Worm (Caenorhabditis elegans) whole organism, young adult: ENCODE measurements around the gene hsd-2.

Source experiments
- B0035.1 ChIP-seq: sonication (generic microtip); optimal IDR thresholded peaks from 2 replicates; lab custom pipeline; 2016; ENCODE audit warnings: missing genetic modification characterization, mild to moderate bottlenecking, missing compliant biosample characterization, missing genotype, missing genetic modification reagents
- F10E7.11 ChIP-seq: sonication (generic microtip); optimal IDR thresholded peaks from 2 replicates; lab custom pipeline; 2017; ENCODE audit warnings: mild to moderate bottlenecking, missing genetic modification characterization, moderate library complexity, missing compliant biosample characterization
- F39B2.1 ChIP-seq: fragments of 200-800 bp; sonication (Bioruptor generic); IDR thresholded peaks from 2 replicates; pipeline ENCODE4 v1.3.6; 2022; ENCODE audit warnings: missing genetic modification reagents, missing genetic modification characterization, missing compliant biosample characterization
- F57A8.1 ChIP-seq: fragments of 200-800 bp; sonication (Bioruptor generic); optimal IDR thresholded peaks from 2 replicates; lab custom pipeline; 2018; ENCODE audit warnings: mild to moderate bottlenecking, missing genetic modification characterization, moderate library complexity, missing compliant biosample characterization
- Y53F4B.3 ChIP-seq: fragments of 200-800 bp; sonication (Bioruptor generic); IDR thresholded peaks from 2 replicates; pipeline ENCODE4 v1.3.6; 2022; ENCODE audit warnings: missing genetic modification reagents, missing genetic modification characterization, missing compliant biosample characterization
- Y67H2A.10 ChIP-seq: fragments of 200-800 bp; sonication (Bioruptor generic); conservative IDR thresholded peaks from 2 replicates; pipeline ENCODE4 v1.3.6; 2022; ENCODE audit warnings: missing genetic modification reagents, missing genetic modification characterization, missing compliant biosample characterization
- aptf-2 ChIP-seq: fragments of 200-800 bp; sonication (Bioruptor generic); conservative IDR thresholded peaks from 2 replicates; pipeline ENCODE4 v1.3.6; 2022; ENCODE audit warnings: missing genetic modification reagents, missing genetic modification characterization, missing compliant biosample characterization
- athp-1 ChIP-seq: sonication (generic microtip); optimal IDR thresholded peaks from 2 replicates; lab custom pipeline; 2017; ENCODE audit warnings: mild to moderate bottlenecking, missing genetic modification characterization, missing compliant biosample characterization
- attf-3 ChIP-seq: fragments of 200-800 bp; sonication (Bioruptor generic); conservative IDR thresholded peaks from 2 replicates; pipeline ENCODE4 v1.3.6; 2022; ENCODE audit warnings: missing genetic modification reagents, missing genetic modification characterization, missing compliant biosample characterization
- attf-5 ChIP-seq: fragments of 200-800 bp; sonication (Bioruptor generic); optimal IDR thresholded peaks from 2 replicates; lab custom pipeline; 2018; ENCODE audit warnings: mild to moderate bottlenecking, missing genetic modification characterization, missing compliant biosample characterization
- bed-1 ChIP-seq: fragments of 200-800 bp; sonication (Bioruptor generic); IDR thresholded peaks from 2 replicates; pipeline ENCODE4 v1.3.6; 2022; ENCODE audit warnings: missing genetic modification reagents, missing genetic modification characterization, missing compliant biosample characterization
- bed-2 ChIP-seq: fragments of 200-800 bp; sonication (Bioruptor generic); IDR thresholded peaks from 2 replicates; pipeline ENCODE4 v1.3.6; 2022; ENCODE audit warnings: missing genetic modification reagents, missing genetic modification characterization, missing compliant biosample characterization
- ccch-3 ChIP-seq: fragments of 200-800 bp; sonication (Bioruptor generic); optimal IDR thresholded peaks from 2 replicates; lab custom pipeline; 2018; ENCODE audit warnings: mild to moderate bottlenecking, missing genetic modification characterization, missing compliant biosample characterization
- cebp-1 ChIP-seq, 2 experiments: fragments of 200-800 bp in 1 of 2; sonication (Bioruptor generic) in 1 of 2; sonication (generic microtip) in 1 of 2; IDR thresholded peaks in 1 of 2; optimal IDR thresholded peaks in 1 of 2; 2 replicates each; pipeline versions ENCODE4 v1.3.6 to Lab custom; 2017 to 2022; ENCODE audit warnings: missing compliant biosample characterization in 2 of 2, missing genetic modification characterization in 2 of 2, mild to moderate bottlenecking in 1 of 2, missing genetic modification reagents in 1 of 2, moderate library complexity in 1 of 2
- ceh-27 ChIP-seq: fragments of 200-800 bp; sonication (Bioruptor generic); optimal IDR thresholded peaks from 2 replicates; lab custom pipeline; 2018; ENCODE audit warnings: mild to moderate bottlenecking, missing genetic modification characterization, moderate library complexity, missing compliant biosample characterization
- ceh-58 ChIP-seq: fragments of 200-800 bp; sonication (Bioruptor generic); IDR thresholded peaks from 2 replicates; pipeline ENCODE4 v1.3.6; 2022; ENCODE audit warnings: missing genetic modification characterization, missing compliant biosample characterization
- ceh-79 ChIP-seq: sonication (generic microtip); optimal IDR thresholded peaks from 2 replicates; lab custom pipeline; 2017; ENCODE audit warnings: mild to moderate bottlenecking, missing genetic modification characterization, missing compliant biosample characterization
- die-1 ChIP-seq: sonication (generic microtip); optimal IDR thresholded peaks from 2 replicates; lab custom pipeline; 2016; ENCODE audit warnings: missing genotype, mild to moderate bottlenecking, missing genetic modification characterization, missing compliant biosample characterization
- dox-1 ChIP-seq: fragments of 200-800 bp; sonication (Bioruptor generic); IDR thresholded peaks from 2 replicates; pipeline ENCODE4 v1.3.6; 2022; ENCODE audit warnings: missing genetic modification reagents, missing genetic modification characterization, missing compliant biosample characterization
- gei-17 ChIP-seq: fragments of 200-800 bp; sonication (Bioruptor generic); optimal IDR thresholded peaks from 2 replicates; lab custom pipeline; 2018; ENCODE audit warnings: mild to moderate bottlenecking, missing genetic modification characterization, missing compliant biosample characterization
- hmg-1.2 ChIP-seq: fragments of 200-800 bp; sonication (Bioruptor generic); IDR thresholded peaks from 2 replicates; pipeline ENCODE4 v1.3.6; 2022; ENCODE audit warnings: missing genetic modification reagents, missing genetic modification characterization, missing compliant biosample characterization
- hmg-20 ChIP-seq: fragments of 200-800 bp; sonication (Bioruptor generic); IDR thresholded peaks from 2 replicates; pipeline ENCODE4 v1.3.6; 2022; ENCODE audit warnings: missing genetic modification reagents, missing genetic modification characterization, missing compliant biosample characterization
- let-607 ChIP-seq, 2 experiments: fragments of 200-800 bp in 1 of 2; sonication (Bioruptor generic) in 1 of 2; sonication (generic microtip) in 1 of 2; optimal IDR thresholded peaks; 2 replicates each; lab custom pipeline; 2016 to 2018; ENCODE audit warnings: mild to moderate bottlenecking in 2 of 2, missing compliant biosample characterization in 2 of 2, missing genetic modification characterization in 2 of 2, moderate library complexity in 2 of 2, missing genotype in 1 of 2
- lin-26 ChIP-seq: fragments of 200-800 bp; sonication (Bioruptor generic); IDR thresholded peaks from 2 replicates; pipeline ENCODE4 v1.3.6; 2022; ENCODE audit warnings: missing genetic modification reagents, missing genetic modification characterization, missing compliant biosample characterization
- lin-40 ChIP-seq: sonication (generic microtip); optimal IDR thresholded peaks from 2 replicates; lab custom pipeline; 2016; ENCODE audit warnings: missing genetic modification characterization, mild to moderate bottlenecking, missing compliant biosample characterization, missing genotype, missing genetic modification reagents
- madf-3 ChIP-seq: fragments of 200-800 bp; sonication (Bioruptor generic); IDR thresholded peaks from 2 replicates; pipeline ENCODE4 v1.3.6; 2022; ENCODE audit warnings: missing genetic modification reagents, missing genetic modification characterization, missing compliant biosample characterization
- madf-6 ChIP-seq: fragments of 200-800 bp; sonication (Bioruptor generic); IDR thresholded peaks from 2 replicates; pipeline ENCODE4 v1.3.6; 2022; ENCODE audit warnings: missing genetic modification reagents, missing genetic modification characterization, missing compliant biosample characterization
- madf-8 ChIP-seq: fragments of 200-800 bp; sonication (Bioruptor generic); conservative IDR thresholded peaks from 2 replicates; pipeline ENCODE4 v1.3.6; 2022; ENCODE audit warnings: missing genetic modification reagents, missing genetic modification characterization, missing compliant biosample characterization
- mxl-1 ChIP-seq: sonication (generic microtip); optimal IDR thresholded peaks from 2 replicates; lab custom pipeline; 2016; ENCODE audit warnings: missing genetic modification characterization, missing compliant biosample characterization
- nhr-179 ChIP-seq: sonication (generic microtip); optimal IDR thresholded peaks from 2 replicates; lab custom pipeline; 2016; ENCODE audit warnings: mild to moderate bottlenecking, missing genetic modification characterization, missing compliant biosample characterization
- nhr-80 ChIP-seq: sonication (generic microtip); optimal IDR thresholded peaks from 2 replicates; lab custom pipeline; 2016; ENCODE audit warnings: missing genetic modification characterization, missing compliant biosample characterization
- nhr-90 ChIP-seq: sonication (generic microtip); optimal IDR thresholded peaks from 2 replicates; lab custom pipeline; 2016; ENCODE audit warnings: missing genotype, mild to moderate bottlenecking, missing genetic modification characterization, missing compliant biosample characterization
- pbrm-1 ChIP-seq: fragments of 200-800 bp; sonication (Bioruptor generic); IDR thresholded peaks from 2 replicates; pipeline ENCODE4 v1.3.6; 2022; ENCODE audit warnings: missing genetic modification reagents, missing genetic modification characterization, missing compliant biosample characterization
- pha-4 ChIP-seq: fragments of 150-350 bp; sonication (generic microtip); optimal IDR thresholded peaks from 2 replicates; lab custom pipeline; 2014; ENCODE audit warnings: missing biosample characterization, missing genetic modification reagents, missing genetic modification characterization
- rpc-1 ChIP-seq, 2 experiments: fragments of 150-350 bp in 1 of 2; sonication (generic microtip) in 1 of 2; optimal IDR thresholded peaks; 2 replicates each; lab custom pipeline; 2014 to 2018; ENCODE audit warnings: missing biosample characterization in 1 of 2, missing genetic modification characterization in 1 of 2, missing genetic modification reagents in 1 of 2, missing genotype in 1 of 2
- sdz-38 ChIP-seq: sonication (generic microtip); optimal IDR thresholded peaks from 2 replicates; lab custom pipeline; 2016; ENCODE audit warnings: missing genotype, missing genetic modification characterization, missing compliant biosample characterization
- somi-1 ChIP-seq: fragments of 200-800 bp; sonication (Bioruptor generic); optimal IDR thresholded peaks from 2 replicates; lab custom pipeline; 2018; ENCODE audit warnings: mild to moderate bottlenecking, missing genetic modification characterization, missing compliant biosample characterization
- tbp1 ChIP-seq: fragments of 200-800 bp; sonication (Bioruptor generic); optimal IDR thresholded peaks from 2 replicates; lab custom pipeline; 2018; ENCODE audit warnings: mild to moderate bottlenecking, missing genetic modification characterization, missing compliant biosample characterization
- tbx-9 ChIP-seq: sonication (generic microtip); optimal IDR thresholded peaks from 2 replicates; lab custom pipeline; 2016; ENCODE audit warnings: borderline replicate concordance, missing genetic modification characterization, inconsistent platforms, missing compliant biosample characterization
- tlf-1 ChIP-seq: fragments of 200-800 bp; sonication (Bioruptor generic); optimal IDR thresholded peaks from 2 replicates; lab custom pipeline; 2018; ENCODE audit warnings: mild to moderate bottlenecking, missing genetic modification characterization, missing compliant biosample characterization
- ztf-25 ChIP-seq: fragments of 200-800 bp; sonication (Bioruptor generic); IDR thresholded peaks from 2 replicates; pipeline ENCODE4 v1.3.6; 2022; ENCODE audit warnings: missing genetic modification reagents, missing genetic modification characterization, missing compliant biosample characterization
- ztf-26 ChIP-seq: sonication (generic microtip); optimal IDR thresholded peaks from 2 replicates; lab custom pipeline; 2017; ENCODE audit warnings: missing genetic modification characterization, missing compliant biosample characterization

Gene hsd-2

ce11 chrX:5017591-5017990 is 12.6 kb downstream of the hsd-2 start, which contains the start of gene sek-3:
sek-3 (plus strand) TSS chrX:5017891.
- TF ChIP-seq gei-17 (GFP tag; lab: Kevin White, UChicago) (no peak), tbx-9 (tag; lab: Kevin White, UChicago) (no peak), tlf-1 (GFP tag; lab: Kevin White, UChicago) (no peak), ceh-58 (GFP tag; lab: Robert Waterston, UW) (no peak), die-1 (no peak), pbrm-1 (GFP tag; lab: Robert Waterston, UW) (no peak), F39B2.1 (GFP tag; lab: Robert Waterston, UW) (no peak), pha-4 (no peak), dox-1 (GFP tag; lab: Robert Waterston, UW) (no peak), rpc-1 (optimal IDR thresholded peaks at IDR 0.05; lab: Kevin White, UChicago) (no peak), rpc-1 (tag; optimal IDR thresholded peaks at IDR 0.05; lab: Kevin White, UChicago) (no peak), Y53F4B.3 (no peak), mxl-1 (tag; lab: Kevin White, UChicago) (no peak), madf-8 (GFP tag; lab: Robert Waterston, UW) (no peak), nhr-90 (no peak)
- TF ChIP-seq, all 124 proteins: peak for 0

ce11 chrX:5018062-5018653 is 13.1 kb downstream of the hsd-2 start:
- TF ChIP-seq attf-5 (peak; percentile 35), tlf-1 (GFP tag; lab: Kevin White, UChicago) (no peak), hmg-20 (GFP tag; lab: Robert Waterston, UW) (no peak), hmg-1.2 (GFP tag; lab: Robert Waterston, UW) (no peak), sdz-38 (tag; lab: Kevin White, UChicago) (no peak), bed-2 (GFP tag; lab: Robert Waterston, UW) (no peak), dox-1 (GFP tag; lab: Robert Waterston, UW) (0 out of 2 replicates have a peak, but pooled peaks have one; percentile 15), mxl-1 (tag; lab: Kevin White, UChicago) (no peak), pbrm-1 (GFP tag; lab: Robert Waterston, UW) (no peak), let-607 (tag; optimal IDR thresholded peaks at IDR 0.05; lab: Kevin White, UChicago) (peak; percentile 54 to 83), ceh-27 (GFP tag; lab: Kevin White, UChicago) (no peak), bed-1 (GFP tag; lab: Robert Waterston, UW) (no peak), B0035.1 (tag; lab: Kevin White, UChicago) (no peak), cebp-1 (GFP tag; IDR thresholded peaks at IDR 0.05; lab: Robert Waterston, UW) (peak; percentile 85; the same call in 1 of the 2 replicates), cebp-1 (tag; optimal IDR thresholded peaks at IDR 0.05; lab: Kevin White, UChicago) (peak; percentile 96), nhr-80 (tag; lab: Kevin White, UChicago) (peak; percentile 78), attf-3 (GFP tag; lab: Robert Waterston, UW) (no peak)

- TF ChIP-seq Y67H2A.10 (GFP tag; lab: Robert Waterston, UW), result no peak
- TF ChIP-seq, all 124 proteins: peak for 0
Measured at ce11 chrX:5020996-5021395, 16.0 kb downstream of the hsd-2 start, which contains the start of gene ZC449.2. ZC449.2 (plus strand) TSS chrX:5021285.

- peak; percentile 90 for TF ChIP-seq lin-26 (GFP tag; lab: Robert Waterston, UW)
- TF ChIP-seq somi-1 (GFP tag; lab: Kevin White, UChicago), result peak; percentile 7
- TF ChIP-seq ccch-3 (GFP tag; lab: Kevin White, UChicago), result no peak
- TF ChIP-seq athp-1 (tag; lab: Kevin White, UChicago), result no peak
- TF ChIP-seq tbp1, result peak; percentile 94
- no peak for TF ChIP-seq madf-3 (GFP tag; lab: Robert Waterston, UW)
- TF ChIP-seq F10E7.11 (tag; lab: Kevin White, UChicago), result no peak
- TF ChIP-seq ztf-25, result peak; percentile 82; the same call in 1 of the 2 replicates
- TF ChIP-seq nhr-179 (tag; lab: Kevin White, UChicago), result no peak
- peak; percentile 53 for TF ChIP-seq F57A8.1 (GFP tag; lab: Kevin White, UChicago)
- peak; percentile 54; the same call in 1 of the 2 replicates for TF ChIP-seq aptf-2 (GFP tag; lab: Robert Waterston, UW)
- TF ChIP-seq ceh-58 (GFP tag; lab: Robert Waterston, UW), result no peak
- TF ChIP-seq madf-6 (GFP tag; lab: Robert Waterston, UW), result peak; percentile 46; the same call in 1 of the 2 replicates
- peak; percentile 28 for TF ChIP-seq ztf-26 (tag; lab: Kevin White, UChicago)
- TF ChIP-seq lin-40 (tag; lab: Kevin White, UChicago), result peak; percentile 64
- TF ChIP-seq ceh-79 (tag; lab: Kevin White, UChicago), result no peak
Measured at ce11 chrX:5022682-5023081, 17.6 kb downstream of the hsd-2 start.
